Worm (Caenorhabditis elegans) whole organism, L4 larva: ENCODE measurements around the gene rfc-1.

Experiments
- F44E2.7 ChIP-seq: fragments of 200-800 bp; sonication (Bioruptor generic); IDR thresholded peaks from 2 replicates; pipeline ENCODE4 v2.1.2; 2022; ENCODE audit warnings: missing genetic modification characterization, missing compliant biosample characterization
- F49E8.2 ChIP-seq: sonication (generic microtip); optimal IDR thresholded peaks from 2 replicates; lab custom pipeline; 2016; ENCODE audit warnings: missing compliant biosample characterization, mild to moderate bottlenecking, missing genetic modification characterization, borderline replicate concordance
- R02D3.7 ChIP-seq: fragments of 150-350 bp; sonication (generic microtip); optimal IDR thresholded peaks from 3 replicates; lab custom pipeline; 2014; ENCODE audit warnings: missing biosample characterization, missing genetic modification characterization
- T20F7.1 ChIP-seq: fragments of 200-800 bp; sonication (Bioruptor generic); optimal IDR thresholded peaks from 2 replicates; lab custom pipeline; 2018; ENCODE audit warnings: mild to moderate bottlenecking, missing genetic modification characterization, missing compliant biosample characterization
- arid-1 ChIP-seq: fragments of 200-800 bp; sonication (Bioruptor generic); conservative IDR thresholded peaks from 2 replicates; pipeline ENCODE4 v1.3.6; 2022; ENCODE audit warnings: missing genetic modification reagents, missing genetic modification characterization, missing compliant biosample characterization
- ceh-32 ChIP-seq: sonication (generic microtip); optimal IDR thresholded peaks from 2 replicates; lab custom pipeline; 2016; ENCODE audit warnings: mild to moderate bottlenecking, missing genetic modification characterization, missing compliant biosample characterization; ENCODE audit not compliant: poor library complexity
- ceh-44 ChIP-seq: fragments of 200-800 bp; sonication (Bioruptor generic); IDR thresholded peaks from 2 replicates; pipeline ENCODE4 v1.3.6; 2022; ENCODE audit warnings: missing genetic modification reagents, missing genetic modification characterization, missing compliant biosample characterization
- ces-1 ChIP-seq: fragments of 150-350 bp; sonication (generic microtip); optimal IDR thresholded peaks from 4 replicates; lab custom pipeline; 2014; ENCODE audit warnings: missing biosample characterization, missing genetic modification reagents, missing genetic modification characterization
- ctbp-1 ChIP-seq: fragments of 200-800 bp; sonication (Bioruptor generic); IDR thresholded peaks from 2 replicates; pipeline ENCODE4 v1.3.6; 2022; ENCODE audit warnings: missing genetic modification reagents, missing genetic modification characterization, missing compliant biosample characterization
- daf-16 ChIP-seq, 3 experiments: sonication (generic microtip); optimal IDR thresholded peaks; 2 replicates each; lab custom pipeline; 2016 to 2017; ENCODE audit warnings: missing genetic modification characterization in 3 of 3, missing genetic modification reagents in 3 of 3, mild to moderate bottlenecking in 2 of 3, missing compliant biosample characterization in 2 of 3, missing biosample characterization in 1 of 3, moderate library complexity in 1 of 3
- daf-19 ChIP-seq: fragments of 200-800 bp; sonication (Bioruptor generic); conservative IDR thresholded peaks from 2 replicates; pipeline ENCODE4 v1.3.6; 2022; ENCODE audit warnings: missing genetic modification characterization, missing compliant biosample characterization
- daf-8 ChIP-seq: fragments of 200-800 bp; sonication (Bioruptor generic); IDR thresholded peaks from 2 replicates; pipeline ENCODE4 v1.3.6; 2022; ENCODE audit warnings: missing genetic modification characterization, missing compliant biosample characterization
- dmd-6 ChIP-seq: fragments of 200-800 bp; sonication (Bioruptor generic); IDR thresholded peaks from 2 replicates; pipeline ENCODE4 v1.3.6; 2022; ENCODE audit warnings: missing genetic modification reagents, missing genetic modification characterization, missing compliant biosample characterization
- dmd-8 ChIP-seq: fragments of 200-800 bp; sonication (Bioruptor generic); IDR thresholded peaks from 2 replicates; pipeline ENCODE4 v1.3.6; 2022; ENCODE audit warnings: missing genetic modification characterization, missing compliant biosample characterization
- dmd-9 ChIP-seq: fragments of 200-800 bp; sonication (Bioruptor generic); IDR thresholded peaks from 2 replicates; pipeline ENCODE4 v1.3.6; 2022; ENCODE audit warnings: missing genetic modification reagents, missing genetic modification characterization, missing compliant biosample characterization
- duxl-1 ChIP-seq: sonication (generic microtip); optimal IDR thresholded peaks from 2 replicates; lab custom pipeline; 2016; ENCODE audit warnings: mild to moderate bottlenecking, missing genetic modification characterization, moderate library complexity, missing compliant biosample characterization; ENCODE audit not compliant: poor library complexity
- dve-1 ChIP-seq: sonication (generic microtip); optimal IDR thresholded peaks from 2 replicates; lab custom pipeline; 2017; ENCODE audit warnings: antibody characterized with exemption, mild to moderate bottlenecking, missing genetic modification characterization, missing compliant biosample characterization; ENCODE audit not compliant: insufficient read depth
- egl-43 ChIP-seq: fragments of 200-800 bp; sonication (Bioruptor generic); IDR thresholded peaks from 2 replicates; pipeline ENCODE4 v1.3.6; 2022; ENCODE audit warnings: missing genetic modification reagents, missing genetic modification characterization, missing compliant biosample characterization
- fkh-10 ChIP-seq: fragments of 150-350 bp; optimal IDR thresholded peaks from 2 replicates; lab custom pipeline; 2014; ENCODE audit warnings: missing biosample characterization, missing genetic modification reagents, missing genetic modification characterization
- hlh-11 ChIP-seq: fragments of 200-800 bp; sonication (Bioruptor generic); optimal IDR thresholded peaks from 2 replicates; lab custom pipeline; 2018; ENCODE audit warnings: mild to moderate bottlenecking, missing genetic modification characterization, missing compliant biosample characterization
- lin-1 ChIP-seq: fragments of 200-800 bp; sonication (Bioruptor generic); IDR thresholded peaks from 2 replicates; pipeline ENCODE4 v1.3.6; 2022; ENCODE audit warnings: missing genetic modification reagents, missing genetic modification characterization, missing compliant biosample characterization
- lin-38 ChIP-seq: fragments of 200-800 bp; sonication (Bioruptor generic); IDR thresholded peaks from 2 replicates; pipeline ENCODE4 v1.3.6; 2022; ENCODE audit warnings: missing genetic modification reagents, missing genetic modification characterization, missing compliant biosample characterization
- lir-3 ChIP-seq: sonication (generic microtip); optimal IDR thresholded peaks from 2 replicates; lab custom pipeline; 2016; ENCODE audit warnings: mild to moderate bottlenecking, missing genetic modification characterization, missing compliant biosample characterization
- madf-9 ChIP-seq: fragments of 200-800 bp; sonication (Bioruptor generic); conservative IDR thresholded peaks from 2 replicates; pipeline ENCODE4 v1.3.6; 2022; ENCODE audit warnings: missing genetic modification reagents, missing genetic modification characterization, missing compliant biosample characterization
- mes-2 ChIP-seq: sonication (generic microtip); optimal IDR thresholded peaks from 2 replicates; lab custom pipeline; 2016; ENCODE audit warnings: missing genotype, mild to moderate bottlenecking, missing genetic modification characterization, missing compliant biosample characterization; ENCODE audit not compliant: poor library complexity, severe bottlenecking
- nhr-10 ChIP-seq: fragments of 150-350 bp; optimal IDR thresholded peaks from 2 replicates; lab custom pipeline; 2014; ENCODE audit warnings: missing biosample characterization, missing genetic modification characterization
- nhr-28 ChIP-seq: fragments of 150-350 bp; optimal IDR thresholded peaks from 2 replicates; lab custom pipeline; 2014; ENCODE audit warnings: missing biosample characterization, missing genetic modification characterization
- nhr-41 ChIP-seq: fragments of 200-800 bp; sonication (Bioruptor generic); IDR thresholded peaks from 2 replicates; pipeline ENCODE4 v1.3.6; 2022; ENCODE audit warnings: missing genetic modification reagents, missing genetic modification characterization, missing compliant biosample characterization
- php-3 ChIP-seq: fragments of 200-800 bp; sonication (Bioruptor generic); IDR thresholded peaks from 2 replicates; pipeline ENCODE4 v1.3.6; 2022; ENCODE audit warnings: missing genetic modification reagents, missing genetic modification characterization, missing compliant biosample characterization
- pqm-1 ChIP-seq: sonication (generic microtip); optimal IDR thresholded peaks from 2 replicates; lab custom pipeline; 2017; ENCODE audit warnings: missing biosample characterization, missing genetic modification characterization
- tag-97 ChIP-seq: fragments of 200-800 bp; sonication (Bioruptor generic); IDR thresholded peaks from 2 replicates; pipeline ENCODE4 v1.3.6; 2022; ENCODE audit warnings: missing genetic modification characterization, missing compliant biosample characterization
- zfp-2 ChIP-seq: sonication (generic microtip); optimal IDR thresholded peaks from 2 replicates; lab custom pipeline; 2016; ENCODE audit warnings: mild to moderate bottlenecking, missing genetic modification characterization, missing compliant biosample characterization
- zfp-3 ChIP-seq: fragments of 200-800 bp; sonication (Bioruptor generic); conservative IDR thresholded peaks from 2 replicates; pipeline ENCODE4 v1.3.6; 2022; ENCODE audit warnings: missing genetic modification reagents, missing genetic modification characterization, missing compliant biosample characterization
- zip-11 ChIP-seq: fragments of 200-800 bp; sonication (Bioruptor generic); IDR thresholded peaks from 2 replicates; pipeline ENCODE4 v1.3.6; 2022; ENCODE audit warnings: missing genetic modification characterization, missing compliant biosample characterization
- zip-2 ChIP-seq: fragments of 150-350 bp; optimal IDR thresholded peaks from 2 replicates; lab custom pipeline; 2014; ENCODE audit warnings: missing biosample characterization, missing genetic modification characterization
- ztf-7 ChIP-seq: fragments of 150-350 bp; optimal IDR thresholded peaks from 2 replicates; lab custom pipeline; 2014; ENCODE audit warnings: missing biosample characterization, missing genetic modification characterization

rfc-1 gene

ce11 chrV:14597681-14598184 is 48.0 kb downstream of the rfc-1 start, which contains the start of gene R11H6.2 (continued):
- TF ChIP-seq daf-8 (GFP tag; lab: Robert Waterston, UW), result no peak
- no peak for TF ChIP-seq fkh-10 (GFP tag; lab: Kevin White, UChicago)
- TF ChIP-seq zip-2 (tag; lab: Kevin White, UChicago), result no peak
- TF ChIP-seq lin-1 (GFP tag; lab: Robert Waterston, UW), result no peak
- TF ChIP-seq madf-9 (GFP tag; lab: Robert Waterston, UW), result no peak
- TF ChIP-seq dmd-8 (GFP tag; lab: Robert Waterston, UW), result no peak
- TF ChIP-seq daf-19 (GFP tag; lab: Robert Waterston, UW), result no peak
- no peak for TF ChIP-seq F49E8.2 (tag; lab: Kevin White, UChicago)
- TF ChIP-seq R02D3.7 (tag; lab: Kevin White, UChicago), result no peak
- no peak for TF ChIP-seq T20F7.1 (GFP tag; lab: Kevin White, UChicago)
- TF ChIP-seq zfp-2 (tag; lab: Kevin White, UChicago), result no peak
- no peak for TF ChIP-seq F44E2.7
- peak; percentile 21 for TF ChIP-seq dve-1 (tag; lab: Kevin White, UChicago)
- TF ChIP-seq zip-11 (GFP tag; lab: Robert Waterston, UW), result no peak
- TF ChIP-seq arid-1 (GFP tag; lab: Robert Waterston, UW), result no peak
- 0 out of 2 replicates have a peak, but pooled peaks have one; percentile 13 for TF ChIP-seq ctbp-1 (GFP tag; lab: Robert Waterston, UW)
- no peak for TF ChIP-seq nhr-10 (tag; lab: Kevin White, UChicago)

- TF ChIP-seq daf-16 (GFP tag; optimal IDR thresholded peaks at IDR 0.05; lab: Kevin White, UChicago) (no peak), daf-16 (tag; optimal IDR thresholded peaks at IDR 0.05; lab: Kevin White, UChicago) (peak; percentile 76), duxl-1 (tag; lab: Kevin White, UChicago) (no peak), R02D3.7 (tag; lab: Kevin White, UChicago) (no peak), pqm-1 (peak; percentile 78), dve-1 (tag; lab: Kevin White, UChicago) (peak; percentile 49), mes-2 (tag; lab: Kevin White, UChicago) (peak; percentile 25), F49E8.2 (tag; lab: Kevin White, UChicago) (no peak), hlh-11 (tag; lab: Kevin White, UChicago) (peak; percentile 57), ztf-7 (tag; lab: Kevin White, UChicago) (no peak), dmd-8 (GFP tag; lab: Robert Waterston, UW) (no peak), dmd-6 (peak; percentile 11; the same call in 1 of the 2 replicates), nhr-28 (peak; percentile 27)
Observed at ce11 chrV:14597005-14597680, 48.6 kb downstream of the rfc-1 start, which contains the start of gene pes-9. Gene pes-9, minus strand, starts transcription at chrV:14597034.

- TF ChIP-seq nhr-41 (GFP tag; lab: Robert Waterston, UW) (no peak), ceh-44 (GFP tag; lab: Robert Waterston, UW) (no peak), dmd-9 (no peak), dve-1 (tag; lab: Kevin White, UChicago) (peak; percentile 36), hlh-11 (tag; lab: Kevin White, UChicago) (peak; percentile 34), pqm-1 (peak; percentile 5), daf-16 (GFP tag; optimal IDR thresholded peaks at IDR 0.05; lab: Kevin White, UChicago) (no peak), daf-16 (tag; optimal IDR thresholded peaks at IDR 0.05; lab: Kevin White, UChicago) (peak; percentile 66), dmd-6 (peak; percentile 35; the same call in 1 of the 2 replicates), lir-3 (tag; lab: Kevin White, UChicago) (no peak)
Observed at ce11 chrV:14595984-14596383, 49.8 kb downstream of the rfc-1 start.

DNA sequence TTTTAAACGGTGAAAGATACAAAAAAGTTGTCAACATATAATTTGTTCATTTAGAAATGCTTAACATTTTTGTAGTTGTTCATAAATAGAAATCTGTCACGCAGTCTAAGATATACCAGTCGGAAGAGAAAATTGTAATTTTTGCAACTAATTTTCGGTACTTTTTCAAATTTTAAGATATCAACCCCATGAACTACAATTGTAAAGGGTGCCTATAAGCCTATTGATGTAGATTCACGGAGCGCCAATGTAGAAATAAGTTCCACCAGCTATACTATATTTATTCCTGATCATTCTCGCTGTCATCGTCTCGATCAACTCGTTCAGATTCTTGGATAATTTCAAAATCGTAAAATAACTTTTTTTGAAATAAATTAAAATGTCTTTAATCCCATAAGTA is 50.8 kb downstream of the rfc-1 start:
- peak; percentile 66 for TF ChIP-seq T20F7.1 (GFP tag; lab: Kevin White, UChicago)
- TF ChIP-seq fkh-10 (GFP tag; lab: Kevin White, UChicago), result no peak
- TF ChIP-seq ceh-32 (tag; lab: Kevin White, UChicago), result no peak
- TF ChIP-seq tag-97 (GFP tag; lab: Robert Waterston, UW), result no peak
- 0 out of 2 replicates have a peak, but pooled peaks have one; percentile 15 for TF ChIP-seq php-3 (GFP tag; lab: Robert Waterston, UW)
- TF ChIP-seq zfp-3 (GFP tag; lab: Robert Waterston, UW), result peak; percentile 39
- no peak for TF ChIP-seq egl-43 (GFP tag; lab: Robert Waterston, UW)
- TF ChIP-seq R02D3.7 (tag; lab: Kevin White, UChicago), result no peak
- TF ChIP-seq daf-16 (GFP tag; optimal IDR thresholded peaks at IDR 0.05; lab: Kevin White, UChicago), result no peak
- TF ChIP-seq daf-16 (tag; optimal IDR thresholded peaks at IDR 0.05; lab: Kevin White, UChicago), result peak; percentile 25
- TF ChIP-seq pqm-1, result no peak
- no peak for TF ChIP-seq ces-1 (GFP tag; lab: Kevin White, UChicago)
- peak; percentile 54 for TF ChIP-seq lin-38 (GFP tag; lab: Robert Waterston, UW)
